Worm (Caenorhabditis elegans) whole organism, late embryonic: ENCODE measurements around the gene srw-2.

ENCODE experiments used
- C38D4.7 ChIP-seq: fragments of 200-800 bp; sonication (Bioruptor generic); optimal IDR thresholded peaks from 2 replicates; lab custom pipeline; 2018; ENCODE audit warnings: mild to moderate bottlenecking, missing genetic modification characterization, moderate library complexity, missing compliant biosample characterization
- K02D7.2 ChIP-seq: sonication (generic microtip); optimal IDR thresholded peaks from 2 replicates; lab custom pipeline; 2017; ENCODE audit warnings: mild to moderate bottlenecking, missing genetic modification characterization, missing compliant biosample characterization
- T23F11.4 ChIP-seq: fragments of 200-800 bp; sonication (Bioruptor generic); optimal IDR thresholded peaks from 2 replicates; lab custom pipeline; 2018; ENCODE audit warnings: mild to moderate bottlenecking, missing genetic modification characterization, missing compliant biosample characterization
- Y22D7AL.16 ChIP-seq: sonication (generic microtip); optimal IDR thresholded peaks from 2 replicates; lab custom pipeline; 2016; ENCODE audit warnings: missing genetic modification characterization, missing compliant biosample characterization
- ceh-18 ChIP-seq: sonication (generic microtip); optimal IDR thresholded peaks from 2 replicates; lab custom pipeline; 2016; ENCODE audit warnings: missing genetic modification characterization, missing compliant biosample characterization
- ceh-2 ChIP-seq: sonication (generic microtip); optimal IDR thresholded peaks from 2 replicates; lab custom pipeline; 2016; ENCODE audit warnings: missing genotype, missing genetic modification characterization, missing compliant biosample characterization
- ceh-24 ChIP-seq: sonication (generic microtip); optimal IDR thresholded peaks from 2 replicates; lab custom pipeline; 2016; ENCODE audit warnings: mild to moderate bottlenecking, missing genetic modification characterization, missing compliant biosample characterization
- ceh-30 ChIP-seq: fragments of 150-350 bp; optimal IDR thresholded peaks from 2 replicates; lab custom pipeline; 2014; ENCODE audit warnings: missing biosample characterization, missing genetic modification characterization
- ceh-34 ChIP-seq: sonication (generic microtip); optimal IDR thresholded peaks from 2 replicates; lab custom pipeline; 2016; ENCODE audit warnings: mild to moderate bottlenecking, missing genetic modification characterization, missing compliant biosample characterization
- ceh-45 ChIP-seq: fragments of 200-800 bp; sonication (Bioruptor generic); IDR thresholded peaks from 2 replicates; pipeline ENCODE4 v1.3.6; 2022; ENCODE audit warnings: missing genetic modification reagents, missing genetic modification characterization, missing compliant biosample characterization
- che-1 ChIP-seq: sonication (generic microtip); optimal IDR thresholded peaks from 2 replicates; lab custom pipeline; 2016; ENCODE audit warnings: mild to moderate bottlenecking, missing genetic modification characterization, missing compliant biosample characterization
- dmd-4 ChIP-seq: sonication (generic microtip); optimal IDR thresholded peaks from 2 replicates; lab custom pipeline; 2016; ENCODE audit warnings: borderline replicate concordance, missing genetic modification characterization, missing compliant biosample characterization
- elt-2 ChIP-seq: sonication (generic microtip); optimal IDR thresholded peaks from 2 replicates; lab custom pipeline; 2016; ENCODE audit warnings: missing genetic modification reagents, missing genetic modification characterization, missing compliant biosample characterization
- ets-4 ChIP-seq: sonication (generic microtip); optimal IDR thresholded peaks from 2 replicates; lab custom pipeline; 2016; ENCODE audit warnings: missing genetic modification characterization, missing compliant biosample characterization
- fkh-6 ChIP-seq: sonication (generic microtip); optimal IDR thresholded peaks from 2 replicates; lab custom pipeline; 2016; ENCODE audit warnings: missing genetic modification characterization, missing compliant biosample characterization
- gmeb-2 ChIP-seq: sonication (generic microtip); optimal IDR thresholded peaks from 2 replicates; lab custom pipeline; 2016; ENCODE audit warnings: missing genetic modification characterization, inconsistent platforms, missing compliant biosample characterization
- hlh-13 ChIP-seq: fragments of 200-800 bp; sonication (Bioruptor generic); optimal IDR thresholded peaks from 2 replicates; lab custom pipeline; 2018; ENCODE audit warnings: mild to moderate bottlenecking, missing genetic modification characterization, missing compliant biosample characterization
- hlh-15 ChIP-seq: sonication (generic microtip); optimal IDR thresholded peaks from 2 replicates; lab custom pipeline; 2016; ENCODE audit warnings: missing genetic modification characterization, missing compliant biosample characterization
- hlh-30 ChIP-seq: sonication (generic microtip); optimal IDR thresholded peaks from 2 replicates; lab custom pipeline; 2017; ENCODE audit warnings: antibody characterized with exemption, missing genetic modification characterization, missing compliant biosample characterization; ENCODE audit not compliant: insufficient read depth
- lim-6 ChIP-seq: sonication (generic microtip); optimal IDR thresholded peaks from 2 replicates; lab custom pipeline; 2016; ENCODE audit warnings: missing genetic modification characterization, missing compliant biosample characterization
- lin-11 ChIP-seq: fragments of 200-800 bp; sonication (Bioruptor generic); optimal IDR thresholded peaks from 2 replicates; lab custom pipeline; 2018; ENCODE audit warnings: mild to moderate bottlenecking, missing genetic modification characterization, missing compliant biosample characterization
- madf-2 ChIP-seq: sonication (generic microtip); optimal IDR thresholded peaks from 2 replicates; lab custom pipeline; 2017; ENCODE audit warnings: missing genetic modification characterization, missing compliant biosample characterization
- mec-3 ChIP-seq: sonication (generic microtip); optimal IDR thresholded peaks from 2 replicates; lab custom pipeline; 2016; ENCODE audit warnings: borderline replicate concordance, missing genetic modification characterization, missing compliant biosample characterization
- nfya-1 ChIP-seq: sonication (generic microtip); optimal IDR thresholded peaks from 2 replicates; lab custom pipeline; 2017; ENCODE audit warnings: missing genetic modification characterization, mild to moderate bottlenecking, missing compliant biosample characterization, antibody characterized with exemption, moderate library complexity
- npax-4 ChIP-seq: sonication (generic microtip); optimal IDR thresholded peaks from 2 replicates; lab custom pipeline; 2016; ENCODE audit warnings: missing genetic modification characterization, missing compliant biosample characterization
- odd-2 ChIP-seq: sonication (generic microtip); optimal IDR thresholded peaks from 2 replicates; lab custom pipeline; 2017; ENCODE audit warnings: antibody characterized with exemption, mild to moderate bottlenecking, missing genetic modification characterization, missing compliant biosample characterization
- pat-9 ChIP-seq: fragments of 200-800 bp; sonication (Bioruptor generic); optimal IDR thresholded peaks from 2 replicates; lab custom pipeline; 2018; ENCODE audit warnings: mild to moderate bottlenecking, missing genetic modification characterization, moderate library complexity, missing compliant biosample characterization
- pha-2 ChIP-seq: sonication (generic microtip); optimal IDR thresholded peaks from 2 replicates; lab custom pipeline; 2017; ENCODE audit warnings: mild to moderate bottlenecking, missing genetic modification characterization, missing compliant biosample characterization
- pqm-1 ChIP-seq: sonication (generic microtip); optimal IDR thresholded peaks from 2 replicates; lab custom pipeline; 2016; ENCODE audit warnings: missing genetic modification characterization, missing compliant biosample characterization
- rnt-1 ChIP-seq: sonication (generic microtip); optimal IDR thresholded peaks from 2 replicates; lab custom pipeline; 2016; ENCODE audit warnings: missing genetic modification characterization, missing compliant biosample characterization
- sox-4 ChIP-seq: sonication (generic microtip); optimal IDR thresholded peaks from 2 replicates; lab custom pipeline; 2017; ENCODE audit warnings: mild to moderate bottlenecking, missing genetic modification characterization, inconsistent platforms, missing compliant biosample characterization
- unc-42 ChIP-seq: sonication (generic microtip); optimal IDR thresholded peaks from 2 replicates; lab custom pipeline; 2016; ENCODE audit warnings: missing genotype, missing genetic modification characterization, missing compliant biosample characterization
- unc-86 ChIP-seq: sonication (generic microtip); optimal IDR thresholded peaks from 2 replicates; lab custom pipeline; 2016; ENCODE audit warnings: missing genetic modification characterization, missing compliant biosample characterization
- zip-5 ChIP-seq: sonication (generic microtip); optimal IDR thresholded peaks from 2 replicates; lab custom pipeline; 2016; ENCODE audit warnings: missing genetic modification characterization, missing compliant biosample characterization
- ztf-16 ChIP-seq: sonication (generic microtip); optimal IDR thresholded peaks from 2 replicates; lab custom pipeline; 2017; ENCODE audit warnings: missing genetic modification characterization, missing compliant biosample characterization

The srw-2 gene

DNA sequence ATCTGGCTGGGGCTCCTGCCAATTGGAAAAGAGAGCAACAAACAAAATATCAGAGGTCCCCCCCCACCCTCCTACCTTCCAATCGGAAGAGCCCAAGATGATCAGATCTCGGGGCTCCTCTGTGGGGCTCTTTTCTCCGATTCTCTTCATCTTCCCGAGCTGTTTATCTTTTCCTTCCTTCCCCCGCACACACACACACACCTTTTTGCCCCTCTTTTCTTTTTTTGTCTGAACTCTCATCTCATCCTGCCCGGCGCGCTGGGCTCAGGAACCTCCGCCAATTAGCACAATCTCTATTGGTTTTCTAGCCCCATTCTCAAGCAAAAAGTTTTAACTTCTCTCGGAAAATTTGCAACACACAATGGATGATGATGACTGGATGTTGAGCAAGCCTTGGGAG lies 27.4 kb upstream of the srw-2 start:
- TF ChIP-seq ztf-16 (no peak), Y22D7AL.16 (tag; lab: Kevin White, UChicago) (no peak), odd-2 (tag; lab: Kevin White, UChicago) (no peak), ceh-18 (tag; lab: Kevin White, UChicago) (peak; percentile 62), ceh-30 (tag; lab: Kevin White, UChicago) (no peak), hlh-15 (tag; lab: Kevin White, UChicago) (no peak), dmd-4 (no peak), nfya-1 (tag; lab: Kevin White, UChicago) (peak; percentile 66)

DNA sequence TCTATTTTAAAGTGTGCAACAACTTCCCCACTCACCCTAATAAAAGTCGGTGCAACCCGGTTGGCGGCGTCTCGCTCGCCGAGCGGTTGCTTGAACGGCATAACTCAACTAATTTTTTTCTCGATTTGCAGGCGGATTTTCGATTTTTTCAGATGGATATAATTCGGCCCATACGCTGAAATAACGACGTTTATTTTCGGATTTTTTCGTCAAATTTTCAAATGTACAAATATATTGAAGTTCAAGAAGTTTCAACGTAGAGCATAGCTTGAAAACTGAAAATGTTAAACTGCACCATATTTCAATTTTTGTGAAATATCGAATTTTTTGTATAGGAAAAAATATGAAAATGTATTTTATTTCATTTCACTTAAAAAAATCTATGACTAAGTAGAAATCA lies 22.9 kb upstream of the srw-2 start, which contains the start of gene ketn-1:
TSS of gene ketn-1 (minus strand) at position 101 of the 400 bp plus-strand sequence.
- no peak for TF ChIP-seq zip-5 (tag; lab: Kevin White, UChicago)
- no peak for TF ChIP-seq ets-4 (tag; lab: Kevin White, UChicago)
- TF ChIP-seq hlh-30 (tag; lab: Kevin White, UChicago): no peak
- no peak for TF ChIP-seq che-1 (tag; lab: Kevin White, UChicago)
- no peak for TF ChIP-seq gmeb-2 (tag; lab: Kevin White, UChicago)
- TF ChIP-seq T23F11.4: no peak
- no peak for TF ChIP-seq lim-6
- no peak for TF ChIP-seq ceh-24 (tag; lab: Kevin White, UChicago)
- no peak for TF ChIP-seq elt-2 (tag; lab: Kevin White, UChicago)
- no peak for TF ChIP-seq mec-3
- TF ChIP-seq C38D4.7 (GFP tag; lab: Kevin White, UChicago): no peak
- TF ChIP-seq pha-2 (tag; lab: Kevin White, UChicago): no peak
- no peak for TF ChIP-seq npax-4 (tag; lab: Kevin White, UChicago)
- TF ChIP-seq hlh-13: no peak
- TF ChIP-seq K02D7.2 (tag; lab: Kevin White, UChicago): no peak
- no peak for TF ChIP-seq madf-2
- no peak for TF ChIP-seq ceh-30 (tag; lab: Kevin White, UChicago)

DNA sequence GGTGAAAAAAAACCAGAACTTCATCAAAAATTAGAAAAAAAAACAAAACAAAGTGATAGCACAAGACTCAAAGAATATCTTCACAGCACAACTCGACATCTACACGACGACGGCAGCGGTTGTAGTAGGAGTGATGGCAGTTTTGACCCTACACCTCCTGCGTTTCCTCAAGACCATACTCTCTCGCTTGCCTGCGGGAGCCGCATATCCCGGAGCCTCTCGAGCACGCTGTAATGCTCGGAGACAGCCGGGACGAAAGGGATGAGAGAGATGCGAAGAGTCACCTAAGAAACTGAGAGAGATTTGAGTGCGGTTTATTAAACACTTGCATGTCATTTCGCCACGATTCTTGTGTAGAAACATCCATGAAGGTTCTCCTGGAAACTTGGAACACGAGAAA lies 21.2 kb upstream of the srw-2 start:
- TF ChIP-seq fkh-6 (tag; lab: Kevin White, UChicago) (no peak), rnt-1 (tag; lab: Kevin White, UChicago) (peak; percentile 82), lin-11 (no peak), ceh-18 (tag; lab: Kevin White, UChicago) (peak; percentile 45)
- TF ChIP-seq, all 69 proteins: peak for 2

DNA sequence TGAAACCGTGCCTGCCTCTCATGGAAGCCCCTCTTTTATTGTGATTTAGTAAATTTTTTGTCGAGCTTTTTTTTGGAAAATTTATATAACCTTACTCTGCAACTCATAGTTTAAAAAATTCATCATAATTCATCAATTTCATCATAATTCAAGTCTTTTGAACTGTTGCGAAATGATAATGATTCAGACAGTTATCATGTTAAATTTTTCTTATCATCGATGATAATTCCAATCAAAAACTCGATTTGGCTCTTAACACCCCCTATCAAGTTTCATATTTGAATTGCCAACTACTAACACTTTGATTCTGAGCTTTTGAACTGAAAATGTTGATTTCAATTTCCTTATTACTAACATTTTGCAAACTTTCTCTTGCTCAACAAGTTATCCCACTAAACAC lies 20.5 kb upstream of the srw-2 start, which contains the start of gene F54E2.1:
TSS of gene F54E2.1 (plus strand) at position 235 of the 400 bp plus-strand sequence.
- no peak for TF ChIP-seq ceh-2 (tag; lab: Kevin White, UChicago)
- TF ChIP-seq elt-2 (tag; lab: Kevin White, UChicago): peak; percentile 45

DNA sequence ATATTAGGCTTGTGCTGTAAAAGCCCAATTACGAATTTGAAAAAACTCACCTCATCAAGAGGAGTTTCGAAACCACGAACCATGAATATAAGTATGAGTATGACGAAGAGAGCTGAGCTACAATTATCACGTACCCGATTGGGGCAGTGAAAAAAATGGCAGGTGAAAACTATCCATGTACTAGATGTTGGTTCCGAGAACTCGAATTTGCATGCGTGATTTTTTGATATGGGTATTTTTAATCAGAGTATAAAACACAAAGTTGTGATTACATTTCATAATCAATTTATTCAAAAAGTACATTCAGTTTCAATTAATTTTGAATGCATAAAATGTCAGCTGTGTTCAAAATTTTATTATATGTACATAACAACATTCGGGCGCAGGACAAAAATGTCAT lies 16.8 kb upstream of the srw-2 start, which contains the start of gene F54E2.9:
TSS of gene F54E2.9 (minus strand) at position 132 of the 400 bp plus-strand sequence.
- TF ChIP-seq ceh-45 (GFP tag; lab: Robert Waterston, UW) (no peak), odd-2 (tag; lab: Kevin White, UChicago) (no peak), K02D7.2 (tag; lab: Kevin White, UChicago) (no peak), ztf-16 (no peak), unc-86 (tag; lab: Kevin White, UChicago) (no peak), ceh-34 (tag; lab: Kevin White, UChicago) (no peak), madf-2 (no peak), mec-3 (no peak), ceh-30 (tag; lab: Kevin White, UChicago) (no peak), pat-9 (tag; lab: Kevin White, UChicago) (no peak), unc-42 (no peak), pha-2 (tag; lab: Kevin White, UChicago) (no peak), sox-4 (tag; lab: Kevin White, UChicago) (no peak), lin-11 (no peak), pqm-1 (no peak)
